Fruit fly (Drosophila melanogaster) whole organism, embryonic: ENCODE measurements around the gene Kdm5.

Source experiments
- ATbp ChIP-seq: fragments of 200-800 bp; sonication (Bioruptor generic); optimal IDR thresholded peaks from 2 replicates; lab custom pipeline; 2017; ENCODE audit warnings: missing biosample characterization, mild to moderate bottlenecking, missing genetic modification characterization, missing genetic modification reagents
- Blimp-1 ChIP-seq: fragments of 200-800 bp; sonication (Bioruptor generic); optimal IDR thresholded peaks from 3 replicates; lab custom pipeline; 2018; ENCODE audit warnings: missing biosample characterization, missing genetic modification characterization, mild to moderate bottlenecking, moderate library complexity, missing genetic modification reagents
- CG10321 ChIP-seq: fragments of 200-800 bp; sonication (Bioruptor generic); IDR thresholded peaks from 2 replicates; pipeline ENCODE4 v1.3.6; 2022; ENCODE audit warnings: missing biosample characterization, missing genetic modification characterization
- CG11085 ChIP-seq: fragments of 200-800 bp; sonication (Bioruptor generic); IDR thresholded peaks from 2 replicates; pipeline ENCODE4 v1.3.6; 2022; ENCODE audit warnings: missing biosample characterization, missing genetic modification characterization
- CG11093 ChIP-seq: fragments of 200-800 bp; sonication (Bioruptor generic); IDR thresholded peaks from 3 replicates; pipeline ENCODE4 v1.3.6; 2022; ENCODE audit warnings: missing biosample characterization, missing genetic modification characterization
- CG12659 ChIP-seq: fragments of 200-800 bp; sonication (Bioruptor generic); optimal IDR thresholded peaks from 3 replicates; lab custom pipeline; 2017; ENCODE audit warnings: mild to moderate bottlenecking, missing biosample characterization, missing genetic modification reagents, missing genetic modification characterization
- CG13296 ChIP-seq: fragments of 200-800 bp; sonication (Bioruptor generic); optimal IDR thresholded peaks from 3 replicates; lab custom pipeline; 2018; ENCODE audit warnings: missing biosample characterization, mild to moderate bottlenecking, missing genetic modification characterization
- CG14710 ChIP-seq: fragments of 200-800 bp; sonication (Bioruptor generic); optimal IDR thresholded peaks from 3 replicates; lab custom pipeline; 2019; ENCODE audit warnings: missing biosample characterization, mild to moderate bottlenecking, missing genetic modification characterization, moderate library complexity
- CG15073 ChIP-seq: fragments of 200-800 bp; sonication (Bioruptor generic); optimal IDR thresholded peaks from 2 replicates; lab custom pipeline; 2016; ENCODE audit warnings: missing biosample characterization, missing genetic modification characterization
- CG16863 ChIP-seq: fragments of 200-800 bp; sonication (Bioruptor generic); optimal IDR thresholded peaks from 3 replicates; lab custom pipeline; 2016; ENCODE audit warnings: missing biosample characterization, missing genetic modification characterization
- CG18476 ChIP-seq: fragments of 200-800 bp; sonication (Bioruptor generic); optimal IDR thresholded peaks from 2 replicates; lab custom pipeline; 2016; ENCODE audit warnings: missing biosample characterization, mild to moderate bottlenecking, missing genetic modification characterization
- CG2202 ChIP-seq: fragments of 200-800 bp; sonication (Bioruptor generic); optimal IDR thresholded peaks from 2 replicates; lab custom pipeline; 2018; ENCODE audit warnings: missing biosample characterization, mild to moderate bottlenecking, missing genetic modification characterization
- CG2875 ChIP-seq: fragments of 200-800 bp; sonication (Bioruptor generic); optimal IDR thresholded peaks from 2 replicates; lab custom pipeline; 2017; ENCODE audit warnings: missing biosample characterization, mild to moderate bottlenecking, missing genetic modification characterization, missing genetic modification reagents
- CG32767 ChIP-seq: fragments of 200-800 bp; sonication (Bioruptor generic); IDR thresholded peaks from 2 replicates; pipeline ENCODE4 v1.3.6; 2022; ENCODE audit warnings: missing biosample characterization, missing genetic modification characterization
- CG4282 ChIP-seq: fragments of 200-800 bp; sonication (Bioruptor generic); optimal IDR thresholded peaks from 2 replicates; lab custom pipeline; 2016; ENCODE audit warnings: missing biosample characterization, missing genetic modification characterization
- CG4707 ChIP-seq: fragments of 200-800 bp; sonication (Bioruptor generic); optimal IDR thresholded peaks from 2 replicates; lab custom pipeline; 2018; ENCODE audit warnings: missing biosample characterization, mild to moderate bottlenecking, missing genetic modification characterization, moderate library complexity
- CG8388 ChIP-seq: fragments of 200-800 bp; sonication (Bioruptor generic); optimal IDR thresholded peaks from 2 replicates; lab custom pipeline; 2019; ENCODE audit warnings: missing biosample characterization, mild to moderate bottlenecking, missing genetic modification characterization, moderate library complexity
- CG8765 ChIP-seq: fragments of 200-800 bp; sonication (Bioruptor generic); IDR thresholded peaks from 2 replicates; pipeline ENCODE4 v1.3.6; 2022; ENCODE audit warnings: missing biosample characterization, missing genetic modification characterization
- CHES-1-like ChIP-seq: fragments of 200-800 bp; sonication (Bioruptor generic); optimal IDR thresholded peaks from 2 replicates; lab custom pipeline; 2016; ENCODE audit warnings: missing biosample characterization, missing genetic modification characterization
- Camta ChIP-seq: fragments of 200-800 bp; sonication (Bioruptor generic); optimal IDR thresholded peaks from 2 replicates; lab custom pipeline; 2016; ENCODE audit warnings: missing biosample characterization, missing genetic modification characterization
- Dbx ChIP-seq: fragments of 200-800 bp; sonication (Bioruptor generic); IDR thresholded peaks from 3 replicates; pipeline ENCODE4 v1.3.6; 2022; ENCODE audit warnings: missing biosample characterization, missing genetic modification characterization
- Dek ChIP-seq: fragments of 200-800 bp; sonication (Bioruptor generic); optimal IDR thresholded peaks from 3 replicates; lab custom pipeline; 2019; ENCODE audit warnings: missing biosample characterization, mild to moderate bottlenecking, missing genetic modification characterization, moderate library complexity
- Dfd ChIP-seq, 2 experiments: fragments of >200 bp; optimal IDR thresholded peaks; 2 replicates each; lab custom pipeline; 2017; ENCODE audit warnings: missing biosample characterization in 2 of 2, missing genetic modification characterization in 2 of 2
- Hmx ChIP-seq: fragments of 200-800 bp; sonication (Bioruptor generic); optimal IDR thresholded peaks from 2 replicates; lab custom pipeline; 2016; ENCODE audit warnings: missing biosample characterization, missing genetic modification characterization
- Hr3 ChIP-seq: fragments of 200-800 bp; sonication (Bioruptor generic); optimal IDR thresholded peaks from 3 replicates; lab custom pipeline; 2016; ENCODE audit warnings: missing biosample characterization, missing genetic modification characterization
- Hr51 ChIP-seq, 2 experiments: fragments of 200-800 bp; sonication (Bioruptor generic); optimal IDR thresholded peaks; 2 replicates in 1 of 2; 3 replicates in 1 of 2; lab custom pipeline; 2016 to 2018; ENCODE audit warnings: missing biosample characterization in 2 of 2, missing genetic modification characterization in 2 of 2, mild to moderate bottlenecking in 1 of 2, moderate library complexity in 1 of 2
- Med ChIP-seq: fragments of 200-800 bp; sonication (Bioruptor generic); peaks from one replicate; lab custom pipeline; 2016; ENCODE audit warnings: missing biosample characterization, missing genetic modification characterization, mild to moderate bottlenecking, inconsistent platforms, moderate library complexity
- NC2β ChIP-seq: fragments of 200-800 bp; sonication (Bioruptor generic); optimal IDR thresholded peaks from 2 replicates; lab custom pipeline; 2016; ENCODE audit warnings: missing biosample characterization, missing genetic modification characterization
- Usf ChIP-seq: fragments of 200-800 bp; sonication (Bioruptor generic); optimal IDR thresholded peaks from 2 replicates; lab custom pipeline; 2017; ENCODE audit warnings: missing genotype, missing biosample characterization, missing genetic modification characterization
- YL-1 ChIP-seq: fragments of 200-800 bp; sonication (Bioruptor generic); optimal IDR thresholded peaks from 3 replicates; lab custom pipeline; 2017; ENCODE audit warnings: missing biosample characterization, mild to moderate bottlenecking, missing genetic modification characterization
- ap ChIP-seq: fragments of 200-800 bp; sonication (Bioruptor generic); IDR thresholded peaks from 2 replicates; pipeline ENCODE4 v1.3.6; 2022; ENCODE audit warnings: missing biosample characterization, missing genetic modification characterization
- ato ChIP-seq: fragments of 200-800 bp; sonication (Bioruptor generic); IDR thresholded peaks from 2 replicates; pipeline ENCODE4 v1.3.6; 2022; ENCODE audit warnings: missing biosample characterization, missing genetic modification characterization; ENCODE audit not compliant: partially characterized antibody
- cg ChIP-seq: fragments of 200-800 bp; sonication (Bioruptor generic); optimal IDR thresholded peaks from 3 replicates; lab custom pipeline; 2019; ENCODE audit warnings: missing biosample characterization, mild to moderate bottlenecking, missing genetic modification characterization, moderate library complexity
- chif ChIP-seq, 2 experiments: fragments of 200-800 bp; sonication (Bioruptor generic); optimal IDR thresholded peaks; 3 replicates each; lab custom pipeline; 2016; ENCODE audit warnings: missing biosample characterization in 2 of 2, missing genetic modification characterization in 2 of 2
- croc ChIP-seq: fragments of 200-800 bp; sonication (Bioruptor generic); conservative IDR thresholded peaks from 3 replicates; pipeline ENCODE4 v1.3.6; 2022; ENCODE audit warnings: missing biosample characterization, missing genetic modification characterization
- eve ChIP-seq, 2 experiments: fragments of >200 bp; optimal IDR thresholded peaks; 2 replicates each; lab custom pipeline; 2017; ENCODE audit warnings: missing biosample characterization in 2 of 2, missing genetic modification characterization in 2 of 2
- ewg ChIP-seq: fragments of 200-800 bp; sonication (Bioruptor generic); optimal IDR thresholded peaks from 3 replicates; lab custom pipeline; 2017; ENCODE audit warnings: mild to moderate bottlenecking, missing biosample characterization, missing genetic modification reagents, missing genetic modification characterization
- gcm2 ChIP-seq: fragments of 200-800 bp; sonication (Bioruptor generic); optimal IDR thresholded peaks from 2 replicates; lab custom pipeline; 2016; ENCODE audit warnings: missing biosample characterization, missing genetic modification characterization
- ham ChIP-seq: fragments of 200-800 bp; sonication (Bioruptor generic); IDR thresholded peaks from 2 replicates; pipeline ENCODE4 v1.3.6; 2022; ENCODE audit warnings: missing biosample characterization, missing genetic modification characterization
- mld ChIP-seq: fragments of 200-800 bp; sonication (Bioruptor generic); IDR thresholded peaks from 3 replicates; pipeline ENCODE4 v1.3.6; 2022; ENCODE audit warnings: missing biosample characterization, missing genetic modification characterization; ENCODE audit not compliant: partially characterized antibody
- pan ChIP-seq, 4 experiments: fragments of >200 bp in 3 of 4; fragments of 200-800 bp in 1 of 4; sonication (Bioruptor generic) in 1 of 4; optimal IDR thresholded peaks in 3 of 4; IDR thresholded peaks in 1 of 4; 2 replicates each; pipeline versions ENCODE4 v1.3.6 to Lab custom; 2017 to 2022; ENCODE audit warnings: missing biosample characterization in 2 of 4, missing genetic modification characterization in 2 of 4, mixed read lengths in 1 of 4
- salm ChIP-seq: fragments of 200-800 bp; sonication (Bioruptor generic); optimal IDR thresholded peaks from 2 replicates; lab custom pipeline; 2018; ENCODE audit warnings: missing biosample characterization, mild to moderate bottlenecking, missing genetic modification characterization
- seq ChIP-seq: fragments of 200-800 bp; sonication (Bioruptor generic); IDR thresholded peaks from 2 replicates; pipeline ENCODE4 v1.3.6; 2022; ENCODE audit warnings: missing biosample characterization, missing genetic modification characterization
- stc ChIP-seq: fragments of 200-800 bp; sonication (Bioruptor generic); IDR thresholded peaks from 2 replicates; pipeline ENCODE4 v1.3.6; 2022; ENCODE audit warnings: missing biosample characterization, missing genetic modification characterization
- tio ChIP-seq: fragments of 200-800 bp; sonication (Bioruptor generic); optimal IDR thresholded peaks from 2 replicates; lab custom pipeline; 2017; ENCODE audit warnings: missing biosample characterization, missing genetic modification characterization, inconsistent platforms
- trem ChIP-seq: fragments of 200-800 bp; optimal IDR thresholded peaks from 3 replicates; lab custom pipeline; 2019; ENCODE audit warnings: missing biosample characterization, mild to moderate bottlenecking, missing genetic modification characterization, moderate library complexity
- unc-4 ChIP-seq: fragments of 200-800 bp; sonication (Bioruptor generic); IDR thresholded peaks from 2 replicates; pipeline ENCODE4 v1.3.6; 2022; ENCODE audit warnings: missing biosample characterization, missing genetic modification characterization; ENCODE audit not compliant: partially characterized antibody
- unpg ChIP-seq: fragments of 200-800 bp; sonication (Bioruptor generic); optimal IDR thresholded peaks from 3 replicates; lab custom pipeline; 2018; ENCODE audit warnings: missing biosample characterization, mild to moderate bottlenecking, missing genetic modification characterization, moderate library complexity
- wor ChIP-seq: fragments of 200-800 bp; sonication (Bioruptor generic); IDR thresholded peaks from 2 replicates; pipeline ENCODE4 v1.3.6; 2022; ENCODE audit warnings: missing biosample characterization, missing genetic modification characterization

The Kdm5 gene

DNA sequence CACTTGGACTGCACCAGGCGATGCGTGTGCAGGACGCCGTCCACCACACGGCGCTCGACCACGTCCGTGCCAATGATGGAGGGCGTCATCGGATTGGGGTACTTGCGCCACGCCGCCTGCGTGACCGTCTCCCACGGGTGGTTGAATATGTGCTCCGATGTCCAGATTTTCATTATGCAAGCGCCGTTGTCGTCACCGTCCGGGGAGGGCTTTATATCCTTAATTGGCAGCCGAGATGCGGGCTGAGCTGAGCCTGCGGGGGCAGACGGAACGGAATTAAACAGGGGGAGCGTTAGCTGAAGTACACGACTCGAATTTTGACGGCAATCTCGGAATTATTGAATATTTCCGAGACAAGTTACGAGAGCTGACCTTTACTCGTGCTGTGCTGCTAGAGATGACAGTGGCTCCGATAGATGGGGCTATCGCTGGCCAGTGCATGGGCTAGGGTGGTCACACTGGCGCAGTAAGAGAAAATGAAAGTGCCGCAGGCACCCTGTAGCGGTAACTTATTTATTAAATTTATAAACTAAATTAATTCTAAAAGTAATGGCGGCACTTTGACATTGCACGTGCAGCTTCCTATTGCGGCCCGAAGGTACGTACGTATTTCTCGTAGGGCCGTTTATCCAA lies 48.3 kb upstream of the Kdm5 start, which contains the start of gene IPIP (continued):
- TF ChIP-seq Hr3, result no peak
- TF ChIP-seq CG11093 (GFP tag; lab: Robert Waterston, UW), result no peak
- no peak for TF ChIP-seq salm
- no peak for TF ChIP-seq ap (GFP tag; lab: Robert Waterston, UW)
- TF ChIP-seq ewg (GFP tag; lab: Kevin White, UChicago), result peak; percentile 12
- TF ChIP-seq gcm2 (GFP tag; lab: Kevin White, UChicago), result peak; percentile 30
- no peak for TF ChIP-seq Camta (GFP tag; lab: Kevin White, UChicago)
- TF ChIP-seq wor, result no peak
- TF ChIP-seq unpg (GFP tag; lab: Kevin White, UChicago), result no peak
- no peak for TF ChIP-seq Dfd (GFP tag; optimal IDR thresholded peaks at IDR 0.05; lab: Kevin White, UChicago)
- peak; percentile 75 for TF ChIP-seq mld (GFP tag; lab: Robert Waterston, UW)
- peak; percentile 36 for TF ChIP-seq trem (tag; lab: Kevin White, UChicago)
- TF ChIP-seq NC2β, result no peak
- no peak for TF ChIP-seq CG8388
- peak; percentile 65 for TF ChIP-seq CG12659
- TF ChIP-seq Dbx, result peak; percentile 52; the same call in 2 of the 3 replicates
- no peak for TF ChIP-seq CG16863
- peak; percentile 25 for TF ChIP-seq ATbp (GFP tag; lab: Kevin White, UChicago)
- peak; percentile 99 for TF ChIP-seq CG14710 (tag; lab: Kevin White, UChicago)
- peak; percentile 85 for TF ChIP-seq ato (GFP tag; lab: Robert Waterston, UW)
- TF ChIP-seq CG4707 (GFP tag; lab: Kevin White, UChicago), result no peak
- TF ChIP-seq tio (GFP tag; lab: Kevin White, UChicago), result no peak
- no peak for TF ChIP-seq ham (GFP tag; lab: Robert Waterston, UW)
- TF ChIP-seq CG2202, result no peak
- TF ChIP-seq CG13296, result no peak
- no peak for TF ChIP-seq CG2875
- peak in 1 of 2 experiments; percentile 24 for TF ChIP-seq chif (GFP tag; optimal IDR thresholded peaks at IDR 0.05; lab: Kevin White, UChicago)
- no peak; the same call in 2 of the 3 replicates for TF ChIP-seq croc (GFP tag; lab: Robert Waterston, UW)
- no peak for TF ChIP-seq pan (optimal IDR thresholded peaks at IDR 0.05; lab: Kevin White, UChicago)
- peak in 1 of 2 experiments; percentile 43 for TF ChIP-seq pan (GFP tag; optimal IDR thresholded peaks at IDR 0.05 in 1 of 2, IDR thresholded peaks at IDR 0.05 in 1 of 2)
- no peak for TF ChIP-seq CG15073
- TF ChIP-seq CG18476 (GFP tag; lab: Kevin White, UChicago), result no peak
- TF ChIP-seq Hr51 (GFP tag; optimal IDR thresholded peaks at IDR 0.05; lab: Kevin White, UChicago), result no peak
- TF ChIP-seq CG4282 (GFP tag; lab: Kevin White, UChicago), result no peak
- TF ChIP-seq eve (GFP tag; optimal IDR thresholded peaks at IDR 0.05; lab: Kevin White, UChicago), result no peak
- peak; percentile 91 for TF ChIP-seq Med (GFP tag; lab: Kevin White, UChicago)
- no peak for TF ChIP-seq CG32767 (GFP tag; lab: Robert Waterston, UW)
- no peak for TF ChIP-seq seq (GFP tag; lab: Robert Waterston, UW)
- peak; percentile 88 for TF ChIP-seq YL-1 (GFP tag; lab: Kevin White, UChicago)
- no peak for TF ChIP-seq Usf
- 0 out of 2 replicates have a peak, but pooled peaks have one; percentile 9 for TF ChIP-seq stc (GFP tag; lab: Robert Waterston, UW)
- no peak for TF ChIP-seq cg (GFP tag; lab: Kevin White, UChicago)
- peak; percentile 81 for TF ChIP-seq unc-4 (GFP tag; lab: Robert Waterston, UW)
- TF ChIP-seq Dek, result no peak
- TF ChIP-seq CHES-1-like (GFP tag; lab: Kevin White, UChicago), result no peak
- no peak for TF ChIP-seq CG10321
- TF ChIP-seq CG8765, result no peak
- no peak for TF ChIP-seq Hmx (GFP tag; lab: Kevin White, UChicago)
- 0 out of 2 replicates have a peak, but pooled peaks have one; percentile 37 for TF ChIP-seq CG11085 (GFP tag; lab: Robert Waterston, UW)
- peak; percentile 19 for TF ChIP-seq Blimp-1 (GFP tag; lab: Kevin White, UChicago)
